Worm (Caenorhabditis elegans): Measurements from ENCODE around the gene C33F10.14.

The C33F10.14 gene

ce11 chrII:4766284-4766683, 30.9 kb upstream of the C33F10.14 start, which contains the start of gene ttm-2:
Gene ttm-2 (minus strand): TSS chrII:4766384.
- no peak for TF ChIP-seq drap-1 (GFP tag; optimal IDR thresholded peaks at IDR 0.05)
- no peak for TF ChIP-seq snpc-4 (tag; optimal IDR thresholded peaks at IDR 0.05)
- TF ChIP-seq lin-32 (GFP tag; optimal IDR thresholded peaks at IDR 0.05), result no peak
- no peak for TF ChIP-seq hlh-1 (tag; optimal IDR thresholded peaks at IDR 0.05)
- TF ChIP-seq mls-2 (tag; optimal IDR thresholded peaks at IDR 0.05), result no peak
- no peak for TF ChIP-seq flh-1 (GFP tag; optimal IDR thresholded peaks at IDR 0.05)
- no peak for TF ChIP-seq cnd-1 (tag; optimal IDR thresholded peaks at IDR 0.05)
- no peak for TF ChIP-seq bed-3 (GFP tag; optimal IDR thresholded peaks at IDR 0.05)
- TF ChIP-seq zip-8 (tag; optimal IDR thresholded peaks at IDR 0.05), result no peak
- TF ChIP-seq tbx-8 (GFP tag; optimal IDR thresholded peaks at IDR 0.05), result no peak

- TF ChIP-seq mls-2 (tag; optimal IDR thresholded peaks at IDR 0.05) (no peak), lsy-2 (tag; optimal IDR thresholded peaks at IDR 0.05) (no peak), lin-32 (GFP tag; optimal IDR thresholded peaks at IDR 0.05) (no peak), ceh-43 (GFP tag; optimal IDR thresholded peaks at IDR 0.05) (no peak), hlh-1 (tag; optimal IDR thresholded peaks at IDR 0.05) (no peak), unc-120 (tag; optimal IDR thresholded peaks at IDR 0.05; ENCODE audit: poor library complexity, severe bottlenecking) (no peak), unc-62 (GFP tag; optimal IDR thresholded peaks at IDR 0.05) (no peak), snpc-4 (tag; optimal IDR thresholded peaks at IDR 0.05) (no peak), nhr-76 (tag; optimal IDR thresholded peaks at IDR 0.05) (no peak), cnd-1 (tag; optimal IDR thresholded peaks at IDR 0.05) (no peak), mab-5 (tag; optimal IDR thresholded peaks at IDR 0.05) (no peak), M03D4.4 (tag; optimal IDR thresholded peaks at IDR 0.05) (no peak), ceh-39 (tag; optimal IDR thresholded peaks at IDR 0.05) (no peak), ces-1 (GFP tag; optimal IDR thresholded peaks at IDR 0.05) (no peak), nhr-2 (tag; optimal IDR thresholded peaks at IDR 0.05) (no peak), elt-3 (tag; optimal IDR thresholded peaks at IDR 0.05) (no peak), elt-1 (tag; optimal IDR thresholded peaks at IDR 0.05; ENCODE audit: borderline replicate concordance, insufficient read depth) (no peak), tbx-8 (GFP tag; optimal IDR thresholded peaks at IDR 0.05) (no peak)
Observed at ce11 chrII:4767612-4768011, 29.6 kb upstream of the C33F10.14 start.

ce11 chrII:4769096-4769495, 28.1 kb upstream of the C33F10.14 start:
- TF ChIP-seq lin-32 (GFP tag; optimal IDR thresholded peaks at IDR 0.05), result no peak
- no peak for TF ChIP-seq lin-13 (tag; optimal IDR thresholded peaks at IDR 0.05)
- TF ChIP-seq ces-1 (GFP tag; optimal IDR thresholded peaks at IDR 0.05), result no peak
- no peak for TF ChIP-seq nhr-76 (tag; optimal IDR thresholded peaks at IDR 0.05)
- no peak for TF ChIP-seq mab-5 (tag; optimal IDR thresholded peaks at IDR 0.05)
- no peak for TF ChIP-seq nhr-28 (tag; optimal IDR thresholded peaks at IDR 0.05)
- no peak for TF ChIP-seq unc-120 (tag; optimal IDR thresholded peaks at IDR 0.05; ENCODE audit: poor library complexity, severe bottlenecking)
- TF ChIP-seq flh-1 (GFP tag; optimal IDR thresholded peaks at IDR 0.05), result no peak
- TF ChIP-seq sptf-1 (tag; optimal IDR thresholded peaks at IDR 0.05), result no peak
- no peak for TF ChIP-seq cnd-1 (tag; optimal IDR thresholded peaks at IDR 0.05)
- no peak for TF ChIP-seq unc-39 (tag; optimal IDR thresholded peaks at IDR 0.05)
- TF ChIP-seq ceh-43 (GFP tag; optimal IDR thresholded peaks at IDR 0.05), result no peak
- no peak for TF ChIP-seq nhr-12 (tag; optimal IDR thresholded peaks at IDR 0.05)
- TF ChIP-seq mep-1 (tag; optimal IDR thresholded peaks at IDR 0.05), result no peak

- TF ChIP-seq ceh-39 (tag; optimal IDR thresholded peaks at IDR 0.05) (no peak), ztf-11 (tag; optimal IDR thresholded peaks at IDR 0.05) (no peak)
Observed at ce11 chrII:4769886-4770285, 27.3 kb upstream of the C33F10.14 start.

- TF ChIP-seq drap-1 (GFP tag; optimal IDR thresholded peaks at IDR 0.05), result no peak
- TF ChIP-seq lin-13 (tag; optimal IDR thresholded peaks at IDR 0.05), result no peak
- TF ChIP-seq bed-3 (GFP tag; optimal IDR thresholded peaks at IDR 0.05), result no peak
- TF ChIP-seq nhr-237 (tag; optimal IDR thresholded peaks at IDR 0.05), result no peak
- TF ChIP-seq ceh-43 (GFP tag; optimal IDR thresholded peaks at IDR 0.05), result no peak
- TF ChIP-seq nhr-76 (tag; optimal IDR thresholded peaks at IDR 0.05), result no peak
- TF ChIP-seq unc-62 (GFP tag; optimal IDR thresholded peaks at IDR 0.05), result no peak
- no peak for TF ChIP-seq nhr-12 (tag; optimal IDR thresholded peaks at IDR 0.05)
- no peak for TF ChIP-seq ces-1 (GFP tag; optimal IDR thresholded peaks at IDR 0.05)
Observed at ce11 chrII:4771282-4771681, 25.9 kb upstream of the C33F10.14 start, which contains the start of gene F26G1.5. Gene F26G1.5 (minus strand): TSS chrII:4771382.

- no peak for TF ChIP-seq nhr-2 (tag; optimal IDR thresholded peaks at IDR 0.05)
- no peak for TF ChIP-seq ceh-83 (GFP tag; optimal IDR thresholded peaks at IDR 0.05)
- TF ChIP-seq cnd-1 (tag; optimal IDR thresholded peaks at IDR 0.05), result no peak
- TF ChIP-seq unc-120 (tag; optimal IDR thresholded peaks at IDR 0.05; ENCODE audit: poor library complexity, severe bottlenecking), result no peak
Observed at ce11 chrII:4772441-4772840, 24.7 kb upstream of the C33F10.14 start.

Measured in whole organism, mixed stage, embryonic.